Worm (Caenorhabditis elegans): Measurements from ENCODE around the gene col-115.
A peak's percentile ranks its signal among the peaks of the same experiment; 100 is the strongest.

Gene col-115

ce11 chrIV:8032135-8032915 lies 43.8 kb downstream of the col-115 start (continued):
- TF ChIP-seq ceh-44 (GFP tag; IDR thresholded peaks at IDR 0.05) (no peak), dmd-8 (GFP tag; IDR thresholded peaks at IDR 0.05) (no peak), lsy-2 (tag; optimal IDR thresholded peaks at IDR 0.05) (peak in 1 of 2 experiments; percentile 15), hlh-30 (tag; optimal IDR thresholded peaks at IDR 0.05; ENCODE audit: insufficient read depth) (no peak), duxl-1 (tag; optimal IDR thresholded peaks at IDR 0.05; ENCODE audit: poor library complexity) (no peak), lin-29 (GFP tag; IDR thresholded peaks at IDR 0.05) (no peak), zip-2 (tag; optimal IDR thresholded peaks at IDR 0.05) (no peak), nhr-11 (tag; optimal IDR thresholded peaks at IDR 0.05) (no peak), hlh-11 (tag; optimal IDR thresholded peaks at IDR 0.05) (peak; percentile 88), nhr-111 (GFP tag; optimal IDR thresholded peaks at IDR 0.05) (no peak), dmd-6 (GFP tag; IDR thresholded peaks at IDR 0.05) (peak; percentile 97), nhr-77 (tag; optimal IDR thresholded peaks at IDR 0.05) (peak; percentile 44), set-16 (GFP tag; IDR thresholded peaks at IDR 0.05) (no peak), mes-2 (tag; optimal IDR thresholded peaks at IDR 0.05; ENCODE audit: poor library complexity, severe bottlenecking) (no peak), vab-7 (GFP tag; IDR thresholded peaks at IDR 0.05) (no peak), hmg-1.1 (GFP tag; IDR thresholded peaks at IDR 0.05) (no peak), hif-1 (tag; optimal IDR thresholded peaks at IDR 0.05) (no peak), zag-1 (tag; optimal IDR thresholded peaks at IDR 0.05) (no peak), snpc-1.2 (GFP tag; IDR thresholded peaks at IDR 0.05) (no peak), nhr-48 (tag; optimal IDR thresholded peaks at IDR 0.05) (peak; percentile 74), zip-11 (GFP tag; IDR thresholded peaks at IDR 0.05) (no peak), ces-1 (GFP tag; optimal IDR thresholded peaks at IDR 0.05) (no peak), spr-1 (tag; optimal IDR thresholded peaks at IDR 0.05) (no peak), ceh-20 (GFP tag; IDR thresholded peaks at IDR 0.05) (no peak), mdl-1 (tag; optimal IDR thresholded peaks at IDR 0.05) (no peak), ceh-32 (tag; optimal IDR thresholded peaks at IDR 0.05; ENCODE audit: poor library complexity) (no peak)

ce11 chrIV:8034182-8034581 lies 45.7 kb downstream of the col-115 start:
- TF ChIP-seq mdt-29 (GFP tag; IDR thresholded peaks at IDR 0.05) (no peak), nhr-102 (tag; optimal IDR thresholded peaks at IDR 0.05) (no peak), mxl-3 (GFP tag; optimal IDR thresholded peaks at IDR 0.05) (no peak), snpc-1.2 (GFP tag; IDR thresholded peaks at IDR 0.05) (no peak), Y48G9A.11 (GFP tag; IDR thresholded peaks at IDR 0.05) (no peak), rbr-2 (tag; optimal IDR thresholded peaks at IDR 0.05) (no peak), lsy-2 (tag; optimal IDR thresholded peaks at IDR 0.05) (no peak), aly-2 (tag; optimal IDR thresholded peaks at IDR 0.05) (no peak), cey-2 (tag; optimal IDR thresholded peaks at IDR 0.05; ENCODE audit: borderline replicate concordance, insufficient read depth) (no peak), nhr-6 (tag; optimal IDR thresholded peaks at IDR 0.05) (no peak), pqm-1 (tag; optimal IDR thresholded peaks at IDR 0.05) (peak; percentile 61), set-16 (GFP tag; IDR thresholded peaks at IDR 0.05) (no peak), unc-62 (GFP tag; optimal IDR thresholded peaks at IDR 0.05 in 1 of 2) (peak in 1 of 2 experiments; percentile 11), unc-62 (tag; optimal IDR thresholded peaks at IDR 0.05) (no peak), lir-3 (tag; optimal IDR thresholded peaks at IDR 0.05) (no peak), F49E8.2 (tag; optimal IDR thresholded peaks at IDR 0.05; ENCODE audit: borderline replicate concordance) (no peak)

All from whole organism, L4 larva.